Worm (Caenorhabditis elegans): ENCODE results near the gene M04B2.6.

The M04B2.6 gene

DNA sequence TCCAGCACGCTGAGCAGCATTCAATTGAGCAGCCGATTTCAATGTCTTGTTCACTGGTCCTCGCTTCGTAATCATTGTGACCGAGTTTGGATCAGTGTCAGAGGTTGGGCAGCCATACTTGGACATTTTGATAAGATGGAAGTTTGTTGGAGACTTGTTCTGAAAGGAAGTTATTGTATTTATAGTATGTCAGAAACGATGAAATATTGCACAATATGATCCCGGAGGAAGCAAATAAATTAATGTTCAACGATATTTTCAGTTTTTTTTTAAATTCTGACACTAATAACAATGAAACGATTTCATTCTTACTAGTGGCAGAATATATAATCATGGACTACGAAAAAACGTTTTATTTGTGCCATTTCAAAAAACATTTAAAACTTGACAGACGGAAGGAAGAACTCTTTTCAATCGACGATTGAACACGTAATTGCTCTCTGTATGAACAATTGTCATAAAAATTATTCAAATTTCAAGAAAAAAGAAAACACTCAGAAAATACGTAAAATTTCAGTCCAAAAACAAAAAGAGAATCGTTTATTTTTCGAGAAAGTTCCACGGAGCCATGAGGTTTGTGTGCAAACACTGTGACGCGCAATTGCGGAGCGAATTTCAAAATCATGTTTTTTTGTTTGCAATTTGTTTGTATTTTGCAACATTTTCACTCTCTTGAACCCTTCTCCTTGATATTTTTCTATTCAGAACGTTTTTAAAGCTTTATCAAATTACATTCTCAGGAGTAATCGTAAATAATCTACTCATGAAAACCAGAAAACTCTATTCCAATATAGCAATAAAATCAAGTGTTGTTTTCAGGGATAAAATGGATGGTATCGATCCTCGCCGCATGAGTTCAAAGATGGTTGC lies 30.3 kb downstream of the M04B2.6 start, which contains the start of the genes mbf-1 and nse-4:
Gene mbf-1, minus strand, starts transcription at position 343 of the 870 bp plus-strand sequence.
Gene nse-4, plus strand, starts transcription at position 820 of the 870 bp plus-strand sequence.
- no peak for TF ChIP-seq B0261.1 (tag; optimal IDR thresholded peaks at IDR 0.05)
- no peak for TF ChIP-seq bed-2 (GFP tag; IDR thresholded peaks at IDR 0.05)
- TF ChIP-seq sea-2 (GFP tag; IDR thresholded peaks at IDR 0.05): no peak
- no peak for TF ChIP-seq egl-44 (GFP tag; IDR thresholded peaks at IDR 0.05)
- peak; percentile 59 for TF ChIP-seq lin-40 (tag; optimal IDR thresholded peaks at IDR 0.05)
- TF ChIP-seq lin-35 (GFP tag; optimal IDR thresholded peaks at IDR 0.05): peak in 1 of 3 experiments; percentile 61
- TF ChIP-seq ztf-3 (GFP tag; optimal IDR thresholded peaks at IDR 0.05): no peak
- peak; percentile 47 for TF ChIP-seq D2030.7 (GFP tag; IDR thresholded peaks at IDR 0.05)
- no peak for TF ChIP-seq F57A8.1 (GFP tag; optimal IDR thresholded peaks at IDR 0.05)
- no peak for TF ChIP-seq dpff-1 (tag; optimal IDR thresholded peaks at IDR 0.05)
- TF ChIP-seq rpc-1 (optimal IDR thresholded peaks at IDR 0.05): peak; percentile 34
- TF ChIP-seq rpc-1 (tag; optimal IDR thresholded peaks at IDR 0.05): no peak
- no peak for TF ChIP-seq F55B11.4 (tag; optimal IDR thresholded peaks at IDR 0.05; ENCODE audit: borderline replicate concordance, insufficient read depth)
- no peak for TF ChIP-seq ccch-3 (GFP tag; optimal IDR thresholded peaks at IDR 0.05)
- no peak for TF ChIP-seq T07F8.4 (tag; optimal IDR thresholded peaks at IDR 0.05)
- TF ChIP-seq Y53F4B.3 (GFP tag; IDR thresholded peaks at IDR 0.05): no peak
- no peak for TF ChIP-seq nhr-179 (tag; optimal IDR thresholded peaks at IDR 0.05)
- no peak for TF ChIP-seq B0035.1 (tag; optimal IDR thresholded peaks at IDR 0.05)
- no peak for TF ChIP-seq Y95B8A.8 (GFP tag; IDR thresholded peaks at IDR 0.05)
- no peak for TF ChIP-seq ceh-79 (tag; optimal IDR thresholded peaks at IDR 0.05)
- peak; percentile 23 for TF ChIP-seq F49E8.2 (tag; optimal IDR thresholded peaks at IDR 0.05; ENCODE audit: insufficient read depth)
- no peak for TF ChIP-seq pha-4 (tag; optimal IDR thresholded peaks at IDR 0.05)
- no peak for TF ChIP-seq ceh-58 (GFP tag; IDR thresholded peaks at IDR 0.05)
- TF ChIP-seq B0336.3 (GFP tag; IDR thresholded peaks at IDR 0.05): no peak
- TF ChIP-seq tbp1 (GFP tag; optimal IDR thresholded peaks at IDR 0.05): peak; percentile 44
- TF ChIP-seq let-526 (GFP tag; IDR thresholded peaks at IDR 0.05): no peak
- peak; percentile 12 for TF ChIP-seq snpc-4 (GFP tag; optimal IDR thresholded peaks at IDR 0.05)
- TF ChIP-seq snpc-4 (tag; optimal IDR thresholded peaks at IDR 0.05): peak in 3 of 4 experiments; percentile 1 to 42 (median 30)
- TF ChIP-seq F52B5.7 (tag; optimal IDR thresholded peaks at IDR 0.05): no peak
- TF ChIP-seq rcor-1 (GFP tag; IDR thresholded peaks at IDR 0.05): no peak
- no peak for TF ChIP-seq ztf-22 (GFP tag; optimal IDR thresholded peaks at IDR 0.05)
- no peak for TF ChIP-seq lir-1 (GFP tag; conservative IDR thresholded peaks at IDR 0.05)
- TF ChIP-seq fkh-3 (tag; optimal IDR thresholded peaks at IDR 0.05): no peak
- TF ChIP-seq nhr-90 (tag; optimal IDR thresholded peaks at IDR 0.05): no peak
- no peak for TF ChIP-seq athp-1 (tag; optimal IDR thresholded peaks at IDR 0.05)
- TF ChIP-seq mcd-1 (GFP tag; IDR thresholded peaks at IDR 0.05): peak; percentile 32; the same call in 1 of the 2 replicates
- no peak for TF ChIP-seq K12H6.12 (tag; optimal IDR thresholded peaks at IDR 0.05)
- TF ChIP-seq pbrm-1 (GFP tag; IDR thresholded peaks at IDR 0.05): peak; percentile 53; the same call in 1 of the 2 replicates
- no peak for TF ChIP-seq ztf-26 (tag; optimal IDR thresholded peaks at IDR 0.05)
- TF ChIP-seq F10E7.11 (tag; optimal IDR thresholded peaks at IDR 0.05): no peak
- TF ChIP-seq lag-1 (GFP tag; IDR thresholded peaks at IDR 0.05): no peak
- TF ChIP-seq lsy-27 (tag; optimal IDR thresholded peaks at IDR 0.05; ENCODE audit: borderline replicate concordance, insufficient read depth): no peak
- 0 out of 2 replicates have a peak, but pooled peaks have one; percentile 33 for TF ChIP-seq madf-6 (GFP tag; IDR thresholded peaks at IDR 0.05)
- TF ChIP-seq ceh-40 (GFP tag; IDR thresholded peaks at IDR 0.05): no peak
- TF ChIP-seq rec-8 (tag; optimal IDR thresholded peaks at IDR 0.05): no peak
- TF ChIP-seq hmg-20 (GFP tag; IDR thresholded peaks at IDR 0.05): no peak
- TF ChIP-seq mel-28 (tag; optimal IDR thresholded peaks at IDR 0.05; ENCODE audit: borderline replicate concordance): no peak

Measured in whole organism, young adult.